Worm (Caenorhabditis elegans) whole organism, L3 larva: Measurements from ENCODE around the gene btb-2.

ENCODE experiments used
- ama-1 ChIP-seq: fragments of 150-350 bp; optimal IDR thresholded peaks from 2 replicates; lab custom pipeline; 2018
- ceh-16 ChIP-seq: sonication (generic microtip); optimal IDR thresholded peaks from 2 replicates; lab custom pipeline; 2017; ENCODE audit warnings: missing biosample characterization, missing genetic modification characterization
- ceh-9 ChIP-seq: sonication (generic microtip); optimal IDR thresholded peaks from 2 replicates; lab custom pipeline; 2018; ENCODE audit warnings: missing biosample characterization, missing genetic modification characterization
- elt-3 ChIP-seq, 3 experiments: fragments of 150-350 bp in 1 of 3; sonication (generic microtip) in 2 of 3; optimal IDR thresholded peaks; 2 replicates in 2 of 3; 4 replicates in 1 of 3; lab custom pipeline; 2014 to 2017; ENCODE audit warnings: missing biosample characterization in 3 of 3, missing genetic modification characterization in 3 of 3
- fkh-10 ChIP-seq: sonication (generic microtip); optimal IDR thresholded peaks from 2 replicates; lab custom pipeline; 2017; ENCODE audit warnings: missing biosample characterization, missing genetic modification reagents, missing genetic modification characterization
- lin-39 ChIP-seq: fragments of 150-350 bp; optimal IDR thresholded peaks from 2 replicates; lab custom pipeline; 2018; ENCODE audit warnings: missing biosample characterization, missing genetic modification reagents, missing genetic modification characterization
- mdl-1 ChIP-seq: fragments of 150-350 bp; optimal IDR thresholded peaks from 2 replicates; lab custom pipeline; 2014; ENCODE audit warnings: missing biosample characterization, missing genetic modification characterization
- nhr-11 ChIP-seq: fragments of 150-350 bp; optimal IDR thresholded peaks from 2 replicates; lab custom pipeline; 2014; ENCODE audit warnings: missing biosample characterization, missing genetic modification characterization
- nhr-12 ChIP-seq: fragments of 150-350 bp; optimal IDR thresholded peaks from 2 replicates; lab custom pipeline; 2014; ENCODE audit warnings: missing biosample characterization, missing genetic modification characterization
- nhr-25 ChIP-seq: sonication (generic microtip); optimal IDR thresholded peaks from 2 replicates; lab custom pipeline; 2017; ENCODE audit warnings: missing biosample characterization, missing genetic modification characterization
- pqm-1 ChIP-seq: fragments of 150-350 bp; optimal IDR thresholded peaks from 2 replicates; lab custom pipeline; 2017; ENCODE audit warnings: missing biosample characterization, missing genetic modification characterization, inconsistent platforms
- skn-1 ChIP-seq: fragments of 150-350 bp; optimal IDR thresholded peaks from 2 replicates; lab custom pipeline; 2014; ENCODE audit warnings: missing biosample characterization, missing genetic modification characterization
- snpc-4 ChIP-seq: fragments of 150-350 bp; optimal IDR thresholded peaks from 2 replicates; lab custom pipeline; 2014; ENCODE audit warnings: missing biosample characterization, missing genetic modification characterization

- TF ChIP-seq elt-3 (tag; optimal IDR thresholded peaks at IDR 0.05; lab: Kevin White, UChicago), result no peak
- no peak for TF ChIP-seq nhr-12 (tag; lab: Kevin White, UChicago)
- TF ChIP-seq ama-1 (lab: Kevin White, UChicago), result no peak
- no peak for TF ChIP-seq snpc-4 (tag; lab: Kevin White, UChicago)
- peak; percentile 12 for TF ChIP-seq nhr-25 (tag; lab: Kevin White, UChicago)
- TF ChIP-seq ceh-9, result no peak
- TF ChIP-seq mdl-1 (tag; lab: Kevin White, UChicago), result no peak
- no peak for TF ChIP-seq pqm-1 (tag; lab: Kevin White, UChicago)
- TF ChIP-seq lin-39 (tag; lab: Kevin White, UChicago), result no peak
- TF ChIP-seq nhr-11, result no peak
- no peak for TF ChIP-seq skn-1 (tag; lab: Kevin White, UChicago)
- no peak for TF ChIP-seq ceh-16
- TF ChIP-seq fkh-10 (GFP tag; lab: Kevin White, UChicago), result no peak
Measured at ce11 chrII:6371003-6371402, 30.7 kb upstream of the btb-2 start, which contains the start of gene lin-23.
